Fruit fly (Drosophila melanogaster) Kc167 (cell line): ENCODE results near the gene PolG2.

Experiments used
- Myc ChIP-seq: fragments of >200 bp; optimal IDR thresholded peaks from 2 replicates; lab custom pipeline; 2017; ENCODE audit warnings: missing external identifiers
- h ChIP-seq: fragments of >200 bp; optimal IDR thresholded peaks from 3 replicates; lab custom pipeline; 2018; ENCODE audit warnings: missing external identifiers
- insv ChIP-seq: fragments of >200 bp; optimal IDR thresholded peaks from 3 replicates; lab custom pipeline; 2018; ENCODE audit warnings: missing external identifiers
- psq ChIP-seq: fragments of >200 bp; optimal IDR thresholded peaks from 2 replicates; lab custom pipeline; 2017; ENCODE audit warnings: missing external identifiers

- TF ChIP-seq insv (lab: Kevin White, UChicago), result no peak
- TF ChIP-seq psq (lab: Kevin White, UChicago), result no peak
- TF ChIP-seq Myc, result no peak
- no peak for TF ChIP-seq h
Observed at dm6 chr2L:13820948-13821347, 12.0 kb downstream of the PolG2 start, which contains the start of gene b.
